Fruit fly (Drosophila melanogaster) whole organism, embryonic: ENCODE results near the gene CG18662.
A peak's percentile ranks its signal among the peaks of the same experiment; 100 is the strongest.

Source experiments
- Asciz ChIP-seq: fragments of 200-800 bp; sonication (Bioruptor generic); optimal IDR thresholded peaks from 2 replicates; lab custom pipeline; 2017; ENCODE audit warnings: missing biosample characterization, mild to moderate bottlenecking, missing genetic modification characterization, missing genetic modification reagents
- B-H2 ChIP-seq: fragments of 200-800 bp; sonication (Bioruptor generic); optimal IDR thresholded peaks from 2 replicates; lab custom pipeline; 2018; ENCODE audit warnings: missing biosample characterization, mild to moderate bottlenecking, missing genetic modification characterization
- Blimp-1 ChIP-seq: fragments of 200-800 bp; sonication (Bioruptor generic); optimal IDR thresholded peaks from 3 replicates; lab custom pipeline; 2018; ENCODE audit warnings: missing biosample characterization, missing genetic modification characterization, mild to moderate bottlenecking, moderate library complexity, missing genetic modification reagents
- CG10654 ChIP-seq: fragments of 200-800 bp; sonication (Bioruptor generic); optimal IDR thresholded peaks from 2 replicates; lab custom pipeline; 2016; ENCODE audit warnings: missing biosample characterization, missing genetic modification characterization
- CG12104 ChIP-seq: fragments of 200-800 bp; sonication (Bioruptor generic); optimal IDR thresholded peaks from 3 replicates; lab custom pipeline; 2016; ENCODE audit warnings: missing biosample characterization, missing genetic modification characterization
- CG12219 ChIP-seq: fragments of 200-800 bp; sonication (Bioruptor generic); optimal IDR thresholded peaks from 3 replicates; lab custom pipeline; 2018; ENCODE audit warnings: missing biosample characterization, mild to moderate bottlenecking, missing genetic modification characterization
- CG12659 ChIP-seq: fragments of 200-800 bp; sonication (Bioruptor generic); optimal IDR thresholded peaks from 3 replicates; lab custom pipeline; 2017; ENCODE audit warnings: mild to moderate bottlenecking, missing biosample characterization, missing genetic modification reagents, missing genetic modification characterization
- CG13296 ChIP-seq: fragments of 200-800 bp; sonication (Bioruptor generic); optimal IDR thresholded peaks from 3 replicates; lab custom pipeline; 2018; ENCODE audit warnings: missing biosample characterization, mild to moderate bottlenecking, missing genetic modification characterization
- CG15269 ChIP-seq: fragments of 200-800 bp; sonication (Bioruptor generic); optimal IDR thresholded peaks from 2 replicates; lab custom pipeline; 2018; ENCODE audit warnings: missing biosample characterization, mild to moderate bottlenecking, missing genetic modification characterization, moderate library complexity
- CG17568 ChIP-seq: fragments of 200-800 bp; sonication (Bioruptor generic); optimal IDR thresholded peaks from 2 replicates; lab custom pipeline; 2018; ENCODE audit warnings: missing biosample characterization, mild to moderate bottlenecking, missing genetic modification characterization, moderate library complexity
- CG2199 ChIP-seq: fragments of 200-800 bp; sonication (Bioruptor generic); IDR thresholded peaks from 3 replicates; pipeline ENCODE4 v1.3.6; 2022; ENCODE audit warnings: missing biosample characterization, missing genetic modification characterization
- CG3281 ChIP-seq: fragments of 200-800 bp; sonication (Bioruptor generic); optimal IDR thresholded peaks from 3 replicates; lab custom pipeline; 2017; ENCODE audit warnings: missing biosample characterization, mild to moderate bottlenecking, missing genetic modification characterization
- CG33213 ChIP-seq: fragments of 200-800 bp; sonication (Bioruptor generic); optimal IDR thresholded peaks from 3 replicates; lab custom pipeline; 2016; ENCODE audit warnings: missing biosample characterization, missing genetic modification characterization
- CG34422 ChIP-seq: fragments of 200-800 bp; sonication (Bioruptor generic); IDR thresholded peaks from 3 replicates; pipeline ENCODE4 v1.3.6; 2022; ENCODE audit warnings: missing biosample characterization, missing genetic modification characterization
- CG42726 ChIP-seq: fragments of 200-800 bp; sonication (Bioruptor generic); IDR thresholded peaks from 2 replicates; pipeline ENCODE4 v1.3.6; 2022; ENCODE audit warnings: missing biosample characterization, missing genetic modification characterization; ENCODE audit not compliant: partially characterized antibody
- CG4707 ChIP-seq: fragments of 200-800 bp; sonication (Bioruptor generic); optimal IDR thresholded peaks from 2 replicates; lab custom pipeline; 2018; ENCODE audit warnings: missing biosample characterization, mild to moderate bottlenecking, missing genetic modification characterization, moderate library complexity
- CG5180 ChIP-seq: fragments of 200-800 bp; sonication (Bioruptor generic); optimal IDR thresholded peaks from 3 replicates; lab custom pipeline; 2017; ENCODE audit warnings: missing biosample characterization, missing genetic modification characterization, mild to moderate bottlenecking, moderate library complexity, missing genetic modification reagents
- CG6813 ChIP-seq: fragments of 200-800 bp; sonication (Bioruptor generic); optimal IDR thresholded peaks from 2 replicates; lab custom pipeline; 2017; ENCODE audit warnings: missing biosample characterization, missing genetic modification characterization, mild to moderate bottlenecking, moderate library complexity, missing genetic modification reagents
- CG7987 ChIP-seq: fragments of 200-800 bp; sonication (Bioruptor generic); optimal IDR thresholded peaks from 2 replicates; lab custom pipeline; 2018; ENCODE audit warnings: missing biosample characterization, mild to moderate bottlenecking, missing genetic modification characterization, moderate library complexity
- CG8765 ChIP-seq: fragments of 200-800 bp; sonication (Bioruptor generic); IDR thresholded peaks from 2 replicates; pipeline ENCODE4 v1.3.6; 2022; ENCODE audit warnings: missing biosample characterization, missing genetic modification characterization
- Fer1 ChIP-seq: fragments of 200-800 bp; sonication (Bioruptor generic); optimal IDR thresholded peaks from 2 replicates; lab custom pipeline; 2017; ENCODE audit warnings: missing biosample characterization, mild to moderate bottlenecking, missing genetic modification characterization
- Fer3 ChIP-seq: fragments of 200-800 bp; sonication (Bioruptor generic); optimal IDR thresholded peaks from 2 replicates; lab custom pipeline; 2018; ENCODE audit warnings: missing biosample characterization, mild to moderate bottlenecking, missing genetic modification characterization, moderate library complexity
- Hmr ChIP-seq: fragments of 200-800 bp; sonication (Bioruptor generic); optimal IDR thresholded peaks from 3 replicates; lab custom pipeline; 2017; ENCODE audit warnings: mild to moderate bottlenecking, missing biosample characterization, missing genetic modification reagents, missing genetic modification characterization
- Hr78 ChIP-seq, 2 experiments: fragments of 200-800 bp in 1 of 2; fragments of >200 bp in 1 of 2; sonication (Bioruptor generic) in 1 of 2; optimal IDR thresholded peaks; 2 replicates each; lab custom pipeline; 2017 to 2019; ENCODE audit warnings: missing biosample characterization in 2 of 2, missing genetic modification characterization in 2 of 2, mild to moderate bottlenecking in 1 of 2, moderate library complexity in 1 of 2
- Jarid2 ChIP-seq: fragments of 200-800 bp; sonication (Bioruptor generic); optimal IDR thresholded peaks from 3 replicates; lab custom pipeline; 2017; ENCODE audit warnings: mild to moderate bottlenecking, missing biosample characterization, missing genetic modification reagents, missing genetic modification characterization
- Lpt ChIP-seq: fragments of >200 bp; optimal IDR thresholded peaks from 2 replicates; lab custom pipeline; 2018; ENCODE audit warnings: missing biosample characterization, missing genetic modification characterization
- Max ChIP-seq: fragments of 200-800 bp; sonication (Bioruptor generic); optimal IDR thresholded peaks from 2 replicates; lab custom pipeline; 2016; ENCODE audit warnings: missing biosample characterization, mild to moderate bottlenecking, missing genetic modification characterization
- NK7.1 ChIP-seq: fragments of 200-800 bp; sonication (Bioruptor generic); optimal IDR thresholded peaks from 3 replicates; lab custom pipeline; 2016; ENCODE audit warnings: missing biosample characterization, missing genetic modification characterization
- PHDP ChIP-seq: fragments of 200-800 bp; sonication (Bioruptor generic); optimal IDR thresholded peaks from 3 replicates; lab custom pipeline; 2018; ENCODE audit warnings: missing biosample characterization, mild to moderate bottlenecking, missing genetic modification characterization, moderate library complexity
- Sox100B ChIP-seq: fragments of 200-800 bp; sonication (Bioruptor generic); optimal IDR thresholded peaks from 3 replicates; lab custom pipeline; 2018; ENCODE audit warnings: missing biosample characterization, mild to moderate bottlenecking, missing genetic modification characterization
- bigmax ChIP-seq: fragments of 200-800 bp; sonication (Bioruptor generic); optimal IDR thresholded peaks from 2 replicates; lab custom pipeline; 2018; ENCODE audit warnings: missing biosample characterization, mild to moderate bottlenecking, missing genetic modification characterization
- bsh ChIP-seq, 2 experiments: fragments of 200-800 bp; sonication (Bioruptor generic); optimal IDR thresholded peaks; 2 replicates each; lab custom pipeline; 2017 to 2018; ENCODE audit warnings: mild to moderate bottlenecking in 2 of 2, missing biosample characterization in 2 of 2, missing genetic modification characterization in 2 of 2, moderate library complexity in 1 of 2
- cg ChIP-seq: fragments of 200-800 bp; sonication (Bioruptor generic); optimal IDR thresholded peaks from 3 replicates; lab custom pipeline; 2019; ENCODE audit warnings: missing biosample characterization, mild to moderate bottlenecking, missing genetic modification characterization, moderate library complexity
- disco-r ChIP-seq: fragments of 200-800 bp; sonication (Bioruptor generic); optimal IDR thresholded peaks from 2 replicates; lab custom pipeline; 2016; ENCODE audit warnings: missing biosample characterization, missing genetic modification characterization
- exex ChIP-seq: fragments of 200-800 bp; sonication (Bioruptor generic); optimal IDR thresholded peaks from 4 replicates; lab custom pipeline; 2018; ENCODE audit warnings: missing biosample characterization, mild to moderate bottlenecking, missing genetic modification characterization, moderate library complexity
- eyg ChIP-seq: fragments of 200-800 bp; sonication (Bioruptor generic); optimal IDR thresholded peaks from 3 replicates; lab custom pipeline; 2016; ENCODE audit warnings: missing biosample characterization, missing genetic modification characterization
- fd3F ChIP-seq: fragments of 200-800 bp; sonication (Bioruptor generic); optimal IDR thresholded peaks from 2 replicates; lab custom pipeline; 2018; ENCODE audit warnings: missing biosample characterization, mild to moderate bottlenecking, missing genetic modification characterization, moderate library complexity
- fd64A ChIP-seq: fragments of 200-800 bp; sonication (Bioruptor generic); optimal IDR thresholded peaks from 3 replicates; lab custom pipeline; 2018; ENCODE audit warnings: missing biosample characterization, mild to moderate bottlenecking, missing genetic modification characterization
- grau ChIP-seq: fragments of 200-800 bp; optimal IDR thresholded peaks from 3 replicates; lab custom pipeline; 2019; ENCODE audit warnings: missing biosample characterization, mild to moderate bottlenecking, missing genetic modification characterization, moderate library complexity
- gsb-n ChIP-seq: fragments of 200-800 bp; sonication (Bioruptor generic); optimal IDR thresholded peaks from 3 replicates; lab custom pipeline; 2018; ENCODE audit warnings: missing biosample characterization, mild to moderate bottlenecking, missing genetic modification characterization
- klu ChIP-seq: fragments of 200-800 bp; sonication (Bioruptor generic); IDR thresholded peaks from 2 replicates; pipeline ENCODE4 v1.3.6; 2022; ENCODE audit warnings: missing biosample characterization, missing genetic modification characterization
- repo ChIP-seq: fragments of 200-800 bp; sonication (Bioruptor generic); optimal IDR thresholded peaks from 2 replicates; lab custom pipeline; 2016; ENCODE audit warnings: missing biosample characterization, missing genetic modification characterization
- salm ChIP-seq: fragments of 200-800 bp; sonication (Bioruptor generic); optimal IDR thresholded peaks from 2 replicates; lab custom pipeline; 2018; ENCODE audit warnings: missing biosample characterization, mild to moderate bottlenecking, missing genetic modification characterization
- sens ChIP-seq: fragments of 200-800 bp; sonication (Bioruptor generic); peaks from one replicate; lab custom pipeline; 2016; ENCODE audit warnings: missing biosample characterization, missing genetic modification characterization
- sqz ChIP-seq: fragments of 200-800 bp; sonication (Bioruptor generic); optimal IDR thresholded peaks from 3 replicates; lab custom pipeline; 2018; ENCODE audit warnings: missing biosample characterization, mild to moderate bottlenecking, missing genetic modification characterization
- tap ChIP-seq: fragments of 200-800 bp; optimal IDR thresholded peaks from 3 replicates; lab custom pipeline; 2019; ENCODE audit warnings: missing biosample characterization, mild to moderate bottlenecking, missing genetic modification characterization, moderate library complexity
- tup ChIP-seq: fragments of 200-800 bp; sonication (Bioruptor generic); optimal IDR thresholded peaks from 2 replicates; lab custom pipeline; 2016; ENCODE audit warnings: missing biosample characterization, mild to moderate bottlenecking, missing genetic modification characterization, moderate library complexity
- tx ChIP-seq: fragments of 200-800 bp; sonication (Bioruptor generic); optimal IDR thresholded peaks from 2 replicates; lab custom pipeline; 2016; ENCODE audit warnings: missing biosample characterization, missing genetic modification characterization
- unpg ChIP-seq: fragments of 200-800 bp; sonication (Bioruptor generic); optimal IDR thresholded peaks from 3 replicates; lab custom pipeline; 2018; ENCODE audit warnings: missing biosample characterization, mild to moderate bottlenecking, missing genetic modification characterization, moderate library complexity

CG18662 gene

DNA sequence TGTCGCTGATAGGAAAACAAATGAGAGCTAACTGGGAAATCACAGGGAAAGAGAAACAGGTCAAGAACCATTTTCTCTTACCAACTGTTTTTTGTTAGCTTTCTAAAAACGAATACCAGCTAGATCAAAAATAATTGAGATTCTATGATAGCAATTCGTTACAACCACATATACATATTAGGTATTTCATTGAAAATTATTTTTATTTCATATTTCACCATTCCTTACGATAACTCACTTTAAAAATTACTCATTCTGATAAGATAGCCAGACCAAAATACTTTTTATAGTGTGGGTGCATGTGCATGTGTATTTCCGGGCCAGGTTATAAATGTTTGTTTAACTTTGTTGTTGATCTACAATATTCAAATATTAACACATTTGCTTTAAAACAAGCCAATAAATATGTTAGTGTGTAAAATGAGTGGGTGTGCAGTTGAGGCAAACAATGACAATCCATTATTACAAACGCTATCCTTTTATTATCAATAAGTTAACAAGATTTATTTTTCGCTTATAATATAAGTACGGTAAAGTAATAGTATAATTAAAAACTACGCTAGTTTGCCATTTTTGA lies 42.5 kb upstream of the CG18662 start (continued):
- TF ChIP-seq Jarid2 (GFP tag; lab: Kevin White, UChicago) (no peak), B-H2 (GFP tag; lab: Kevin White, UChicago) (no peak), CG17568 (GFP tag; lab: Kevin White, UChicago) (peak; percentile 59), tap (tag; lab: Kevin White, UChicago) (no peak), CG7987 (GFP tag; lab: Kevin White, UChicago) (peak; percentile 6), bsh (GFP tag; optimal IDR thresholded peaks at IDR 0.05; lab: Kevin White, UChicago) (peak in 1 of 2 experiments; percentile 18), CG5180 (no peak), CG4707 (peak; percentile 16), CG34422 (GFP tag; lab: Robert Waterston, UW) (no peak), CG6813 (peak; percentile 27), PHDP (peak; percentile 43), Fer1 (GFP tag; lab: Kevin White, UChicago) (peak; percentile 36), disco-r (GFP tag; lab: Kevin White, UChicago) (no peak), salm (tag; lab: Kevin White, UChicago) (peak; percentile 47), Blimp-1 (GFP tag; lab: Kevin White, UChicago) (peak; percentile 34), sens (GFP tag; lab: Kevin White, UChicago) (peak; percentile 58), exex (tag; lab: Kevin White, UChicago) (peak; percentile 28), CG12104 (GFP tag; lab: Kevin White, UChicago) (no peak), Hr78 (GFP tag; optimal IDR thresholded peaks at IDR 0.05; lab: Kevin White, UChicago) (no peak), grau (tag; lab: Kevin White, UChicago) (peak; percentile 1), bigmax (GFP tag; lab: Kevin White, UChicago) (no peak), Fer3 (peak; percentile 30), CG12659 (GFP tag; lab: Kevin White, UChicago) (no peak), Max (no peak), unpg (peak; percentile 41), repo (no peak), CG33213 (GFP tag; lab: Kevin White, UChicago) (no peak), CG2199 (GFP tag; lab: Robert Waterston, UW) (no peak), eyg (GFP tag; lab: Kevin White, UChicago) (no peak), cg (peak; percentile 19), klu (GFP tag; lab: Robert Waterston, UW) (no peak), CG42726 (GFP tag; lab: Robert Waterston, UW) (no peak), tup (no peak), Asciz (GFP tag; lab: Kevin White, UChicago) (peak; percentile 67), tx (no peak), CG12219 (GFP tag; lab: Kevin White, UChicago) (peak; percentile 29), CG8765 (GFP tag; lab: Robert Waterston, UW) (no peak), NK7.1 (GFP tag; lab: Kevin White, UChicago) (no peak), CG3281 (GFP tag; lab: Kevin White, UChicago) (peak; percentile 7), CG15269 (peak; percentile 56), sqz (GFP tag; lab: Kevin White, UChicago) (peak; percentile 31), CG10654 (no peak), fd3F (GFP tag; lab: Kevin White, UChicago) (peak; percentile 47), Hmr (GFP tag; lab: Kevin White, UChicago) (peak; percentile 22), Lpt (GFP tag; lab: Kevin White, UChicago) (no peak), gsb-n (tag; lab: Kevin White, UChicago) (no peak), CG13296 (GFP tag; lab: Kevin White, UChicago) (peak; percentile 54), Sox100B (GFP tag; lab: Kevin White, UChicago) (peak; percentile 34), fd64A (peak; percentile 48)
